Fruit fly (Drosophila melanogaster) whole organism, embryonic: Measurements from ENCODE around the gene Cat.

Source experiments
- Adf1 ChIP-seq: fragments of 200-800 bp; sonication (Bioruptor generic); IDR thresholded peaks from 2 replicates; pipeline ENCODE4 v1.3.6; 2022; ENCODE audit warnings: missing biosample characterization, missing genetic modification characterization
- Bdp1 ChIP-seq: fragments of 200-800 bp; sonication (Bioruptor generic); optimal IDR thresholded peaks from 3 replicates; lab custom pipeline; 2016; ENCODE audit warnings: missing biosample characterization, missing genetic modification characterization
- C15 ChIP-seq: fragments of 200-800 bp; sonication (Bioruptor generic); IDR thresholded peaks from 3 replicates; pipeline ENCODE4 v1.3.6; 2022; ENCODE audit warnings: missing biosample characterization, missing genetic modification characterization
- CG10274 ChIP-seq: fragments of 200-800 bp; sonication (Bioruptor generic); optimal IDR thresholded peaks from 3 replicates; lab custom pipeline; 2017; ENCODE audit warnings: missing biosample characterization, mild to moderate bottlenecking, missing genetic modification characterization
- CG10321 ChIP-seq: fragments of 200-800 bp; sonication (Bioruptor generic); IDR thresholded peaks from 2 replicates; pipeline ENCODE4 v1.3.6; 2022; ENCODE audit warnings: missing biosample characterization, missing genetic modification characterization
- CG11504 ChIP-seq: fragments of 200-800 bp; sonication (Bioruptor generic); optimal IDR thresholded peaks from 3 replicates; lab custom pipeline; 2019; ENCODE audit warnings: missing biosample characterization, mild to moderate bottlenecking, missing genetic modification characterization, moderate library complexity
- CG11723 ChIP-seq: fragments of 200-800 bp; sonication (Bioruptor generic); optimal IDR thresholded peaks from 2 replicates; lab custom pipeline; 2017; ENCODE audit warnings: missing biosample characterization, mild to moderate bottlenecking, missing genetic modification characterization
- CG12155 ChIP-seq: fragments of 200-800 bp; sonication (Bioruptor generic); optimal IDR thresholded peaks from 3 replicates; lab custom pipeline; 2016; ENCODE audit warnings: missing biosample characterization, missing genetic modification characterization
- CG1233 ChIP-seq: fragments of 200-800 bp; sonication (Bioruptor generic); optimal IDR thresholded peaks from 4 replicates; lab custom pipeline; 2018; ENCODE audit warnings: missing biosample characterization, mild to moderate bottlenecking, missing genetic modification characterization
- CG32772 ChIP-seq: fragments of 200-800 bp; sonication (Bioruptor generic); IDR thresholded peaks from 2 replicates; pipeline ENCODE4 v1.3.6; 2022; ENCODE audit warnings: missing biosample characterization, missing genetic modification characterization
- CG34376 ChIP-seq: fragments of 200-800 bp; sonication (Bioruptor generic); optimal IDR thresholded peaks from 2 replicates; lab custom pipeline; 2018; ENCODE audit warnings: missing biosample characterization, mild to moderate bottlenecking, missing genetic modification characterization
- CG5180 ChIP-seq: fragments of 200-800 bp; sonication (Bioruptor generic); optimal IDR thresholded peaks from 3 replicates; lab custom pipeline; 2017; ENCODE audit warnings: missing biosample characterization, missing genetic modification characterization, mild to moderate bottlenecking, moderate library complexity, missing genetic modification reagents
- CG6272 ChIP-seq: fragments of 200-800 bp; sonication (Bioruptor generic); IDR thresholded peaks from 2 replicates; pipeline ENCODE4 v1.3.6; 2022; ENCODE audit warnings: missing biosample characterization, missing genetic modification characterization
- CG8290 ChIP-seq, 3 experiments: fragments of 200-800 bp; sonication (Bioruptor generic); optimal IDR thresholded peaks; 2 replicates each; lab custom pipeline; 2016 to 2019; ENCODE audit warnings: missing biosample characterization in 3 of 3, missing genetic modification characterization in 3 of 3, mild to moderate bottlenecking in 2 of 3, moderate library complexity in 1 of 3
- D ChIP-seq, 2 experiments: fragments of 200-800 bp in 1 of 2; fragments of >200 bp in 1 of 2; sonication (Bioruptor generic) in 1 of 2; optimal IDR thresholded peaks; 2 replicates in 1 of 2; 3 replicates in 1 of 2; lab custom pipeline; 2017; ENCODE audit warnings: mild to moderate bottlenecking in 1 of 2, missing biosample characterization in 1 of 2, missing genetic modification characterization in 1 of 2, missing genetic modification reagents in 1 of 2
- Fer1 ChIP-seq: fragments of 200-800 bp; sonication (Bioruptor generic); optimal IDR thresholded peaks from 2 replicates; lab custom pipeline; 2017; ENCODE audit warnings: missing biosample characterization, mild to moderate bottlenecking, missing genetic modification characterization
- Hey ChIP-seq: fragments of 200-800 bp; sonication (Bioruptor generic); optimal IDR thresholded peaks from 3 replicates; lab custom pipeline; 2018; ENCODE audit warnings: missing biosample characterization, mild to moderate bottlenecking, missing genetic modification characterization
- NC2β ChIP-seq: fragments of 200-800 bp; sonication (Bioruptor generic); optimal IDR thresholded peaks from 2 replicates; lab custom pipeline; 2016; ENCODE audit warnings: missing biosample characterization, missing genetic modification characterization
- Pdp1 ChIP-seq, 2 experiments: fragments of 200-800 bp; sonication (Bioruptor generic); optimal IDR thresholded peaks; 3 replicates each; lab custom pipeline; 2016; ENCODE audit warnings: missing biosample characterization in 2 of 2, missing genetic modification characterization in 2 of 2, mild to moderate bottlenecking in 1 of 2, moderate library complexity in 1 of 2
- Poxn ChIP-seq: fragments of 200-800 bp; sonication (Bioruptor generic); IDR thresholded peaks from 2 replicates; pipeline ENCODE4 v1.3.6; 2022; ENCODE audit warnings: missing biosample characterization, missing genetic modification characterization
- Side ChIP-seq: fragments of 200-800 bp; sonication (Bioruptor generic); optimal IDR thresholded peaks from 2 replicates; lab custom pipeline; 2016; ENCODE audit warnings: missing biosample characterization, missing genetic modification characterization
- TFAM ChIP-seq: fragments of 200-800 bp; sonication (Bioruptor generic); optimal IDR thresholded peaks from 2 replicates; lab custom pipeline; 2017; ENCODE audit warnings: missing biosample characterization, missing genetic modification characterization, inconsistent platforms
- ara ChIP-seq: fragments of 200-800 bp; sonication (Bioruptor generic); IDR thresholded peaks from 2 replicates; pipeline ENCODE4 v1.3.6; 2022; ENCODE audit warnings: missing biosample characterization, missing genetic modification characterization
- bowl ChIP-seq: fragments of 200-800 bp; sonication (Bioruptor generic); IDR thresholded peaks from 2 replicates; pipeline ENCODE4 v1.3.6; 2022; ENCODE audit warnings: missing biosample characterization, missing genetic modification characterization
- cg ChIP-seq: fragments of 200-800 bp; sonication (Bioruptor generic); optimal IDR thresholded peaks from 3 replicates; lab custom pipeline; 2019; ENCODE audit warnings: missing biosample characterization, mild to moderate bottlenecking, missing genetic modification characterization, moderate library complexity
- croc ChIP-seq: fragments of 200-800 bp; sonication (Bioruptor generic); conservative IDR thresholded peaks from 3 replicates; pipeline ENCODE4 v1.3.6; 2022; ENCODE audit warnings: missing biosample characterization, missing genetic modification characterization
- crol ChIP-seq: fragments of 200-800 bp; sonication (Bioruptor generic); IDR thresholded peaks from 2 replicates; pipeline ENCODE4 v1.3.6; 2022; ENCODE audit warnings: missing biosample characterization, missing genetic modification characterization
- dmrt99B ChIP-seq: fragments of 200-800 bp; sonication (Bioruptor generic); optimal IDR thresholded peaks from 2 replicates; lab custom pipeline; 2018; ENCODE audit warnings: missing biosample characterization, mild to moderate bottlenecking, missing genetic modification characterization, moderate library complexity
- fd64A ChIP-seq: fragments of 200-800 bp; sonication (Bioruptor generic); optimal IDR thresholded peaks from 3 replicates; lab custom pipeline; 2018; ENCODE audit warnings: missing biosample characterization, mild to moderate bottlenecking, missing genetic modification characterization
- ftz-f1 ChIP-seq: fragments of 200-800 bp; sonication (Bioruptor generic); optimal IDR thresholded peaks from 2 replicates; lab custom pipeline; 2016; ENCODE audit warnings: missing biosample characterization, missing genetic modification characterization
- gcm ChIP-seq: fragments of 200-800 bp; sonication (Bioruptor generic); optimal IDR thresholded peaks from 2 replicates; lab custom pipeline; 2019; ENCODE audit warnings: missing biosample characterization, mild to moderate bottlenecking, missing genetic modification characterization, moderate library complexity
- gsb-n ChIP-seq: fragments of 200-800 bp; sonication (Bioruptor generic); optimal IDR thresholded peaks from 3 replicates; lab custom pipeline; 2018; ENCODE audit warnings: missing biosample characterization, mild to moderate bottlenecking, missing genetic modification characterization
- ken ChIP-seq: fragments of 200-800 bp; sonication (Bioruptor generic); IDR thresholded peaks from 3 replicates; pipeline ENCODE4 v1.3.6; 2022; ENCODE audit warnings: missing biosample characterization, missing genetic modification characterization
- lbe ChIP-seq: fragments of 200-800 bp; sonication (Bioruptor generic); optimal IDR thresholded peaks from 2 replicates; lab custom pipeline; 2016; ENCODE audit warnings: missing biosample characterization, mild to moderate bottlenecking, missing genetic modification characterization
- mam ChIP-seq: fragments of 200-800 bp; sonication (Bioruptor generic); optimal IDR thresholded peaks from 3 replicates; lab custom pipeline; 2016; ENCODE audit warnings: missing biosample characterization, missing genetic modification characterization
- odd ChIP-seq: fragments of 200-800 bp; sonication (Bioruptor generic); optimal IDR thresholded peaks from 2 replicates; lab custom pipeline; 2017; ENCODE audit warnings: missing biosample characterization, mild to moderate bottlenecking, missing genetic modification characterization
- psq ChIP-seq: fragments of 200-800 bp; sonication (Bioruptor generic); optimal IDR thresholded peaks from 2 replicates; lab custom pipeline; 2017; ENCODE audit warnings: missing biosample characterization, missing genetic modification characterization
- rib ChIP-seq: fragments of 200-800 bp; sonication (Bioruptor generic); IDR thresholded peaks from 2 replicates; pipeline ENCODE4 v1.3.6; 2022; ENCODE audit warnings: missing biosample characterization, missing genetic modification characterization
- stwl ChIP-seq: fragments of 200-800 bp; sonication (Bioruptor generic); optimal IDR thresholded peaks from 3 replicates; lab custom pipeline; 2018; ENCODE audit warnings: missing biosample characterization, mild to moderate bottlenecking, missing genetic modification characterization, moderate library complexity
- unpg ChIP-seq: fragments of 200-800 bp; sonication (Bioruptor generic); optimal IDR thresholded peaks from 3 replicates; lab custom pipeline; 2018; ENCODE audit warnings: missing biosample characterization, mild to moderate bottlenecking, missing genetic modification characterization, moderate library complexity
- zen2 ChIP-seq: fragments of 200-800 bp; sonication (Bioruptor generic); IDR thresholded peaks from 3 replicates; pipeline ENCODE4 v1.3.6; 2022; ENCODE audit warnings: missing biosample characterization, missing genetic modification characterization; ENCODE audit not compliant: partially characterized antibody

Gene Cat

dm6 chr3L:18781653-18782629, 40.5 kb upstream of the Cat start (continued):
- no peak for TF ChIP-seq CG8290 (GFP tag; optimal IDR thresholded peaks at IDR 0.05; lab: Kevin White, UChicago)
- no peak for TF ChIP-seq CG8290 (tag; optimal IDR thresholded peaks at IDR 0.05; lab: Kevin White, UChicago)
- no peak for TF ChIP-seq rib (GFP tag; lab: Robert Waterston, UW)
- TF ChIP-seq cg (GFP tag; lab: Kevin White, UChicago): peak; percentile 82
- peak; percentile 86 for TF ChIP-seq dmrt99B (tag; lab: Kevin White, UChicago)
- TF ChIP-seq CG32772 (GFP tag; lab: Robert Waterston, UW): no peak
- 0 out of 2 replicates have a peak, but pooled peaks have one; percentile 33 for TF ChIP-seq CG10321 (GFP tag; lab: Robert Waterston, UW)
- peak; percentile 1 for TF ChIP-seq mam (GFP tag; lab: Kevin White, UChicago)
- peak; percentile 62 for TF ChIP-seq unpg (GFP tag; lab: Kevin White, UChicago)
- no peak for TF ChIP-seq CG34376
- no peak for TF ChIP-seq psq
- TF ChIP-seq croc (GFP tag; lab: Robert Waterston, UW): no peak
- peak; percentile 87 for TF ChIP-seq crol
- no peak for TF ChIP-seq zen2
- peak; percentile 85 for TF ChIP-seq CG11504 (tag; lab: Kevin White, UChicago)
- TF ChIP-seq D (optimal IDR thresholded peaks at IDR 0.05; lab: Kevin White, UChicago): no peak
- TF ChIP-seq D (GFP tag; optimal IDR thresholded peaks at IDR 0.05; lab: Kevin White, UChicago): no peak
- peak; percentile 9 for TF ChIP-seq gcm (GFP tag; lab: Kevin White, UChicago)
- no peak for TF ChIP-seq lbe (GFP tag; lab: Kevin White, UChicago)
- TF ChIP-seq Hey: no peak
- peak; percentile 28 to 53 for TF ChIP-seq Pdp1 (GFP tag; optimal IDR thresholded peaks at IDR 0.05; lab: Kevin White, UChicago)
- TF ChIP-seq Fer1 (GFP tag; lab: Kevin White, UChicago): peak; percentile 42
- TF ChIP-seq NC2β (GFP tag; lab: Kevin White, UChicago): no peak
- peak; percentile 52 for TF ChIP-seq odd
- no peak for TF ChIP-seq stwl
- peak; percentile 58 for TF ChIP-seq CG1233 (GFP tag; lab: Kevin White, UChicago)
- TF ChIP-seq Side (GFP tag; lab: Kevin White, UChicago): no peak
- no peak for TF ChIP-seq gsb-n (tag; lab: Kevin White, UChicago)
- peak; percentile 22; the same call in 1 of the 2 replicates for TF ChIP-seq CG6272 (GFP tag; lab: Robert Waterston, UW)
- no peak for TF ChIP-seq Bdp1 (GFP tag; lab: Kevin White, UChicago)
- TF ChIP-seq CG10274: no peak
- TF ChIP-seq fd64A (GFP tag; lab: Kevin White, UChicago): no peak
- peak; percentile 60 for TF ChIP-seq CG5180 (GFP tag; lab: Kevin White, UChicago)
- no peak for TF ChIP-seq C15 (GFP tag; lab: Robert Waterston, UW)
- peak; percentile 14 for TF ChIP-seq CG11723 (GFP tag; lab: Kevin White, UChicago)
- TF ChIP-seq bowl (GFP tag; lab: Robert Waterston, UW): no peak
- TF ChIP-seq, all 482 proteins: peak for 182

dm6 chr3L:18782653-18783052, 39.8 kb upstream of the Cat start:
- TF ChIP-seq ftz-f1 (peak; percentile 56), Poxn (GFP tag; lab: Robert Waterston, UW) (no peak), CG12155 (GFP tag; lab: Kevin White, UChicago) (no peak), Adf1 (GFP tag; lab: Robert Waterston, UW) (peak; percentile 72), ara (no peak), ken (no peak), TFAM (no peak), unpg (GFP tag; lab: Kevin White, UChicago) (no peak)
